Worm (Caenorhabditis elegans) whole organism, L3 larva: ENCODE data around the gene pals-34.
A peak's percentile ranks its signal among the peaks of the same experiment; 100 is the strongest.

ENCODE experiments used
- R02D3.7 ChIP-seq: fragments of 150-350 bp; optimal IDR thresholded peaks from 2 replicates; lab custom pipeline; 2014; ENCODE audit warnings: missing biosample characterization, missing genetic modification characterization
- aly-2 ChIP-seq: fragments of 150-350 bp; optimal IDR thresholded peaks from 2 replicates; lab custom pipeline; 2014; ENCODE audit warnings: missing biosample characterization, missing genetic modification characterization
- ama-1 ChIP-seq: fragments of 150-350 bp; optimal IDR thresholded peaks from 2 replicates; lab custom pipeline; 2018
- ceh-16 ChIP-seq: sonication (generic microtip); optimal IDR thresholded peaks from 2 replicates; lab custom pipeline; 2017; ENCODE audit warnings: missing biosample characterization, missing genetic modification characterization
- ceh-28 ChIP-seq: fragments of 150-350 bp; optimal IDR thresholded peaks from 2 replicates; lab custom pipeline; 2014; ENCODE audit warnings: missing biosample characterization, missing genetic modification reagents, missing genetic modification characterization
- ceh-9 ChIP-seq: sonication (generic microtip); optimal IDR thresholded peaks from 2 replicates; lab custom pipeline; 2018; ENCODE audit warnings: missing biosample characterization, missing genetic modification characterization
- egl-27 ChIP-seq: sonication (generic microtip); optimal IDR thresholded peaks from 4 replicates; lab custom pipeline; 2017; ENCODE audit warnings: missing biosample characterization, missing genetic modification reagents, missing genetic modification characterization
- elt-1 ChIP-seq: fragments of 150-350 bp; optimal IDR thresholded peaks from 2 replicates; lab custom pipeline; 2014; ENCODE audit warnings: missing biosample characterization, missing genetic modification characterization
- elt-2 ChIP-seq: sonication (generic microtip); optimal IDR thresholded peaks from 2 replicates; lab custom pipeline; 2016; ENCODE audit warnings: missing genetic modification reagents, mild to moderate bottlenecking, missing genetic modification characterization, missing compliant biosample characterization
- eor-1 ChIP-seq, 2 experiments: fragments of 150-350 bp; optimal IDR thresholded peaks; 2 replicates each; lab custom pipeline; 2014 to 2018; ENCODE audit warnings: missing biosample characterization in 2 of 2, missing genetic modification characterization in 2 of 2
- fkh-10 ChIP-seq: sonication (generic microtip); optimal IDR thresholded peaks from 2 replicates; lab custom pipeline; 2017; ENCODE audit warnings: missing biosample characterization, missing genetic modification reagents, missing genetic modification characterization
- fkh-2 ChIP-seq: fragments of 150-350 bp; optimal IDR thresholded peaks from 2 replicates; lab custom pipeline; 2014; ENCODE audit warnings: missing biosample characterization, missing genetic modification reagents, missing genetic modification characterization
- fos-1 ChIP-seq: fragments of 150-350 bp; optimal IDR thresholded peaks from 2 replicates; lab custom pipeline; 2014; ENCODE audit warnings: missing biosample characterization, missing genetic modification characterization
- hmg-11 ChIP-seq: sonication (generic microtip); optimal IDR thresholded peaks from 2 replicates; lab custom pipeline; 2016; ENCODE audit warnings: missing genetic modification characterization, missing compliant biosample characterization
- jun-1 ChIP-seq: fragments of 150-350 bp; optimal IDR thresholded peaks from 2 replicates; lab custom pipeline; 2014; ENCODE audit warnings: missing biosample characterization, missing genetic modification reagents, missing genetic modification characterization
- lin-15B ChIP-seq: fragments of 150-350 bp; optimal IDR thresholded peaks from 2 replicates; lab custom pipeline; 2014; ENCODE audit warnings: missing biosample characterization, missing genetic modification characterization
- lin-39 ChIP-seq: fragments of 150-350 bp; optimal IDR thresholded peaks from 2 replicates; lab custom pipeline; 2018; ENCODE audit warnings: missing biosample characterization, missing genetic modification reagents, missing genetic modification characterization
- lsy-12 ChIP-seq: sonication (generic microtip); optimal IDR thresholded peaks from 2 replicates; lab custom pipeline; 2016; ENCODE audit warnings: mild to moderate bottlenecking, missing genetic modification characterization, missing compliant biosample characterization
- mdl-1 ChIP-seq: fragments of 150-350 bp; optimal IDR thresholded peaks from 2 replicates; lab custom pipeline; 2014; ENCODE audit warnings: missing biosample characterization, missing genetic modification characterization
- mml-1 ChIP-seq: fragments of 150-350 bp; sonication (generic microtip); optimal IDR thresholded peaks from 3 replicates; lab custom pipeline; 2014; ENCODE audit warnings: missing biosample characterization, missing genetic modification characterization
- nfya-1 ChIP-seq: sonication (generic microtip); optimal IDR thresholded peaks from 2 replicates; lab custom pipeline; 2017; ENCODE audit warnings: missing genetic modification characterization, mild to moderate bottlenecking, missing compliant biosample characterization, antibody characterized with exemption, moderate library complexity; ENCODE audit not compliant: insufficient read depth
- nhr-11 ChIP-seq: fragments of 150-350 bp; optimal IDR thresholded peaks from 2 replicates; lab custom pipeline; 2014; ENCODE audit warnings: missing biosample characterization, missing genetic modification characterization
- nhr-12 ChIP-seq: fragments of 150-350 bp; optimal IDR thresholded peaks from 2 replicates; lab custom pipeline; 2014; ENCODE audit warnings: missing biosample characterization, missing genetic modification characterization
- nhr-23 ChIP-seq: fragments of 150-350 bp; optimal IDR thresholded peaks from 2 replicates; lab custom pipeline; 2014; ENCODE audit warnings: missing biosample characterization, missing genetic modification reagents, missing genetic modification characterization
- nhr-237 ChIP-seq: fragments of 150-350 bp; optimal IDR thresholded peaks from 2 replicates; lab custom pipeline; 2014; ENCODE audit warnings: missing biosample characterization, missing genetic modification characterization
- nhr-25 ChIP-seq: sonication (generic microtip); optimal IDR thresholded peaks from 2 replicates; lab custom pipeline; 2017; ENCODE audit warnings: missing biosample characterization, missing genetic modification characterization
- nhr-28 ChIP-seq: fragments of 150-350 bp; optimal IDR thresholded peaks from 2 replicates; lab custom pipeline; 2014; ENCODE audit warnings: missing biosample characterization, missing genetic modification characterization
- nhr-43 ChIP-seq: sonication (generic microtip); optimal IDR thresholded peaks from 2 replicates; lab custom pipeline; 2016; ENCODE audit warnings: mild to moderate bottlenecking, missing genetic modification characterization, missing compliant biosample characterization; ENCODE audit not compliant: poor library complexity, severe bottlenecking
- nhr-67 ChIP-seq: fragments of 150-350 bp; optimal IDR thresholded peaks from 2 replicates; lab custom pipeline; 2014; ENCODE audit warnings: missing biosample characterization, missing genetic modification characterization
- nhr-77 ChIP-seq: fragments of 150-350 bp; optimal IDR thresholded peaks from 2 replicates; lab custom pipeline; 2014; ENCODE audit warnings: missing biosample characterization, missing genetic modification characterization
- pha-4 ChIP-seq: fragments of 150-350 bp; optimal IDR thresholded peaks from 2 replicates; lab custom pipeline; 2014; ENCODE audit warnings: missing biosample characterization, missing genetic modification reagents, missing genetic modification characterization
- pqm-1 ChIP-seq: fragments of 150-350 bp; optimal IDR thresholded peaks from 2 replicates; lab custom pipeline; 2017; ENCODE audit warnings: missing biosample characterization, missing genetic modification characterization, inconsistent platforms
- sea-2 ChIP-seq: fragments of 150-350 bp; sonication (generic microtip); optimal IDR thresholded peaks from 4 replicates; lab custom pipeline; 2014; ENCODE audit warnings: missing biosample characterization, missing genetic modification reagents, missing genetic modification characterization
- skn-1 ChIP-seq: fragments of 150-350 bp; optimal IDR thresholded peaks from 2 replicates; lab custom pipeline; 2014; ENCODE audit warnings: missing biosample characterization, missing genetic modification characterization
- snpc-4 ChIP-seq: fragments of 150-350 bp; optimal IDR thresholded peaks from 2 replicates; lab custom pipeline; 2014; ENCODE audit warnings: missing biosample characterization, missing genetic modification characterization
- tbx-2 ChIP-seq: sonication (generic microtip); optimal IDR thresholded peaks from 2 replicates; lab custom pipeline; 2016; ENCODE audit warnings: mild to moderate bottlenecking, missing genetic modification characterization, missing compliant biosample characterization
- unc-62 ChIP-seq: fragments of 150-350 bp; sonication (generic microtip); optimal IDR thresholded peaks from 4 replicates; lab custom pipeline; 2014; ENCODE audit warnings: missing biosample characterization, missing genetic modification reagents, missing genetic modification characterization
- zag-1 ChIP-seq: fragments of 150-350 bp; optimal IDR thresholded peaks from 2 replicates; lab custom pipeline; 2014; ENCODE audit warnings: missing biosample characterization, missing genetic modification characterization
- ztf-11 ChIP-seq: fragments of 150-350 bp; optimal IDR thresholded peaks from 2 replicates; lab custom pipeline; 2014; ENCODE audit warnings: missing biosample characterization, missing genetic modification characterization
- ztf-4 ChIP-seq: fragments of 150-350 bp; optimal IDR thresholded peaks from 2 replicates; lab custom pipeline; 2014; ENCODE audit warnings: missing biosample characterization, missing genetic modification characterization

Gene pals-34

DNA sequence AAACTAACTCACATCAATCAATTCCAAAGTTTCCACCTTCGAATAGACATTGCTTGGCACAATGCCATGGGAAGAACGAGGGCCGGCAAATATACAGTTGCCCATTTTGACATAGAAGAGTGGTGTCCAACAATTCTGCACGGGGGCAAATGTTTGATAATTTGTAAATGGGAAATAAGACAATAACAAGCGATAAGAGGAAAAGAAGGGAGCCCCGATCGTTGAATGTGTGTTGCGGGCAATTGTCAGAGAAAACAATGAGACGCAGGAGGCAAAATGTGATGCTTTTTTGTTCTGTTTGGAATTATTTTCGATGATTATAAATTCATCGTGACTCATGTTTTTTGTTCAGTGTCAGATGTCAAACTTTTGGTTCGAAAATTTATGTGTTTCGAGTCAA is at the start of gene pals-34:
TSS of gene pals-34 (minus strand) at position 280 of the 400 bp plus-strand sequence.
- peak; percentile 25 for TF ChIP-seq elt-2 (tag; lab: Kevin White, UChicago)
- TF ChIP-seq R02D3.7 (tag; lab: Kevin White, UChicago) = no peak
- peak; percentile 47 for TF ChIP-seq pqm-1
- TF ChIP-seq, all 47 proteins: peak for 2

- TF ChIP-seq zag-1 (no peak), nfya-1 (tag; lab: Kevin White, UChicago) (no peak), tbx-2 (tag; lab: Kevin White, UChicago) (no peak)
Measured at ce11 chrV:8005000-8005399, 48.7 kb upstream of the pals-34 start, which contains the start of gene Y97E10AR.8. Gene Y97E10AR.8, plus strand, starts transcription at chrV:8005300.

DNA sequence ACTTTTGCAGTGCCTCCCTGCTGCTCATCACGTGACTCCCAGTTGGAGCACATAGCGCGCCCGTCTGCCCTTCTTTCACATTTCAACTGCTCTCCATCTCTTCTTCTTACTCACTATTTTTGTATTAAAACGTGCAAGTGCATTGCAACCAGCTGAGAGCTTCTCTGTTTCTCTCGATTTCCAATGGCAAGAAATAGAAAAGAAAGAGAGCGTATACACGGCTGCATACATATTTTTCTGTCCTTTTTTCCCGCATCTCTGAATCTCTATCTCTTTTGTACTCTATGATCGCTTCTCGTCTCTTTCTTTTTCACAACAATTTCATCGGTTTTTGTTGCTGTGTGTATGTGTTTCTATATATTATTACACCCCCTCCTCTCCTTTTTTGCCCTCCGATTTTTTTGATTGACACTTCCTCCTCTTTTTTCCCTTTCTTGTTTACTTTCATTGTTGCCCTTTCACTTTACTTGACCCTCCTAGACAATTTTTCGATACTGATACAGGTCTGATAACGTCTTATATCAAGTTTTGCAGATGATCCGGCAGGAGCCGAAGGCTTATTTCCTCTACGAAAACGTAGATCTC is 44.7 kb upstream of the pals-34 start, which contains the start of gene Y97E10AR.1:
TSS of gene Y97E10AR.1 (plus strand) at position 535 of the 585 bp plus-strand sequence.
- TF ChIP-seq elt-2 (tag; lab: Kevin White, UChicago) = peak; percentile 92
- TF ChIP-seq mdl-1 = peak; percentile 73
- TF ChIP-seq snpc-4 = peak; percentile 76
- peak; percentile 15 for TF ChIP-seq R02D3.7 (tag; lab: Kevin White, UChicago)
- TF ChIP-seq nhr-28 = no peak
- TF ChIP-seq nhr-23 (tag; lab: Kevin White, UChicago) = peak; percentile 48
- peak; percentile 58 for TF ChIP-seq sea-2
- peak; percentile 73 for TF ChIP-seq hmg-11
- TF ChIP-seq elt-1 (tag; lab: Kevin White, UChicago) = peak; percentile 46
- peak; percentile 86 for TF ChIP-seq fkh-2 (tag; lab: Kevin White, UChicago)
- no peak for TF ChIP-seq zag-1
- TF ChIP-seq nhr-77 (tag; lab: Kevin White, UChicago) = no peak
- TF ChIP-seq nhr-43 = no peak
- TF ChIP-seq lsy-12 = no peak
- TF ChIP-seq jun-1 (tag; lab: Kevin White, UChicago) = peak; percentile 73
- peak; percentile 78 for TF ChIP-seq pha-4 (tag; lab: Kevin White, UChicago)
- TF ChIP-seq pqm-1 = peak; percentile 88
- no peak for TF ChIP-seq ceh-9 (tag; lab: Kevin White, UChicago)
- no peak for TF ChIP-seq ztf-4 (tag; lab: Kevin White, UChicago)
- no peak for TF ChIP-seq nhr-12 (tag; lab: Kevin White, UChicago)
- peak; percentile 82 for TF ChIP-seq nfya-1 (tag; lab: Kevin White, UChicago)
- TF ChIP-seq nhr-25 (tag; lab: Kevin White, UChicago) = peak; percentile 53
- no peak for TF ChIP-seq eor-1 (tag; optimal IDR thresholded peaks at IDR 0.05; lab: Kevin White, UChicago)
- TF ChIP-seq egl-27 (tag; lab: Kevin White, UChicago) = no peak
- no peak for TF ChIP-seq mml-1 (tag; lab: Kevin White, UChicago)
- TF ChIP-seq fos-1 (tag; lab: Kevin White, UChicago) = no peak
- peak; percentile 62 for TF ChIP-seq lin-15B (tag; lab: Kevin White, UChicago)
- no peak for TF ChIP-seq aly-2
- no peak for TF ChIP-seq nhr-67 (tag; lab: Kevin White, UChicago)
- TF ChIP-seq ama-1 (lab: Kevin White, UChicago) = no peak
- peak; percentile 14 for TF ChIP-seq lin-39
- TF ChIP-seq ztf-11 (tag; lab: Kevin White, UChicago) = no peak
- peak; percentile 49 for TF ChIP-seq fkh-10 (GFP tag; lab: Kevin White, UChicago)
- TF ChIP-seq nhr-11 (tag; lab: Kevin White, UChicago) = peak; percentile 57
- no peak for TF ChIP-seq skn-1 (tag; lab: Kevin White, UChicago)
- TF ChIP-seq unc-62 (GFP tag; lab: Kevin White, UChicago) = peak; percentile 50

DNA sequence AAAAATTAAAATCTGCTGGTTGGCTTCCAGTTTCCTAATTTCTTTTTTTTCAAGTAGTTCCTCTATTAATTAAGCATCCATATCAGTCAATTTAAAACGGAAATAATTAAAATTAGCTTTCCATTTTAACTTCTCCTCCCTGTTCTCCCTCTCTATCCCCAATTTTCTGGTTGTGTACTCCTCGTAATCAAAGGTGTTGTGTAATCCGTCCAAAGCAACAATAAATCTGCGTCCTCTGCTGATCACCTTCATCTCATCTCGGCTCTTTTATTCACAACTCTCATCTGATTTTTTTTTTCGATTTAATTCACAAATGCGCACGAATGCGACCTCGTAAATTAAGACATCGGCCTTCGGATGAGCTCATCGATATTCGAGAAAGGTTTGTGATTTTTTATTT is 39.6 kb upstream of the pals-34 start, which contains the start of gene Y97E10AR.2:
TSS of gene Y97E10AR.2 (plus strand) at position 301 of the 400 bp plus-strand sequence.
- TF ChIP-seq nhr-43 (no peak), ceh-16 (tag; lab: Kevin White, UChicago) (no peak), eor-1 (tag; optimal IDR thresholded peaks at IDR 0.05; lab: Kevin White, UChicago) (no peak), nhr-77 (tag; lab: Kevin White, UChicago) (no peak), lin-15B (tag; lab: Kevin White, UChicago) (no peak), ztf-4 (tag; lab: Kevin White, UChicago) (no peak), lsy-12 (no peak), nhr-25 (tag; lab: Kevin White, UChicago) (no peak), nhr-11 (tag; lab: Kevin White, UChicago) (no peak), pqm-1 (no peak), ama-1 (lab: Kevin White, UChicago) (no peak), jun-1 (tag; lab: Kevin White, UChicago) (no peak), pha-4 (tag; lab: Kevin White, UChicago) (no peak), aly-2 (no peak), nhr-23 (tag; lab: Kevin White, UChicago) (no peak), nhr-237 (no peak), fos-1 (tag; lab: Kevin White, UChicago) (no peak), mml-1 (tag; lab: Kevin White, UChicago) (no peak), ceh-28 (tag; lab: Kevin White, UChicago) (no peak)
